Fruit fly (Drosophila melanogaster) whole organism, embryonic: ENCODE data around the gene CG43755.
A peak's percentile ranks its signal among the peaks of the same experiment; 100 is the strongest.

ENCODE experiments used
- C15 ChIP-seq: fragments of 200-800 bp; sonication (Bioruptor generic); IDR thresholded peaks from 3 replicates; pipeline ENCODE4 v1.3.6; 2022; ENCODE audit warnings: missing biosample characterization, missing genetic modification characterization
- CG10267 ChIP-seq: fragments of 200-800 bp; sonication (Bioruptor generic); optimal IDR thresholded peaks from 2 replicates; lab custom pipeline; 2018; ENCODE audit warnings: missing biosample characterization, mild to moderate bottlenecking, missing genetic modification characterization, moderate library complexity
- CG12155 ChIP-seq: fragments of 200-800 bp; sonication (Bioruptor generic); optimal IDR thresholded peaks from 3 replicates; lab custom pipeline; 2016; ENCODE audit warnings: missing biosample characterization, missing genetic modification characterization
- CG13123 ChIP-seq: fragments of 200-800 bp; sonication (Bioruptor generic); optimal IDR thresholded peaks from 2 replicates; lab custom pipeline; 2016; ENCODE audit warnings: missing biosample characterization, missing genetic modification characterization
- CG14050 ChIP-seq: fragments of 200-800 bp; sonication (Bioruptor generic); IDR thresholded peaks from 3 replicates; pipeline ENCODE4 v1.3.6; 2022; ENCODE audit warnings: missing biosample characterization, missing genetic modification characterization
- CG14441 ChIP-seq: fragments of 200-800 bp; sonication (Bioruptor generic); IDR thresholded peaks from 2 replicates; pipeline ENCODE4 v1.3.6; 2022; ENCODE audit warnings: missing biosample characterization, missing genetic modification characterization
- CG1602 ChIP-seq: fragments of 200-800 bp; sonication (Bioruptor generic); optimal IDR thresholded peaks from 3 replicates; lab custom pipeline; 2016; ENCODE audit warnings: missing biosample characterization, missing genetic modification characterization
- CG17912 ChIP-seq: fragments of 200-800 bp; sonication (Bioruptor generic); optimal IDR thresholded peaks from 2 replicates; lab custom pipeline; 2018; ENCODE audit warnings: missing biosample characterization, mild to moderate bottlenecking, missing genetic modification characterization
- CG18764 ChIP-seq: fragments of 200-800 bp; sonication (Bioruptor generic); optimal IDR thresholded peaks from 3 replicates; lab custom pipeline; 2016; ENCODE audit warnings: missing biosample characterization, missing genetic modification characterization
- CG2202 ChIP-seq: fragments of 200-800 bp; sonication (Bioruptor generic); optimal IDR thresholded peaks from 2 replicates; lab custom pipeline; 2018; ENCODE audit warnings: missing biosample characterization, mild to moderate bottlenecking, missing genetic modification characterization
- CG30020 ChIP-seq: fragments of 200-800 bp; optimal IDR thresholded peaks from 2 replicates; lab custom pipeline; 2019; ENCODE audit warnings: missing biosample characterization, mild to moderate bottlenecking, missing genetic modification characterization, moderate library complexity
- CG32767 ChIP-seq: fragments of 200-800 bp; sonication (Bioruptor generic); IDR thresholded peaks from 2 replicates; pipeline ENCODE4 v1.3.6; 2022; ENCODE audit warnings: missing biosample characterization, missing genetic modification characterization
- CG34224 ChIP-seq: fragments of 200-800 bp; sonication (Bioruptor generic); IDR thresholded peaks from 3 replicates; pipeline ENCODE4 v1.3.6; 2022; ENCODE audit warnings: missing biosample characterization, missing genetic modification characterization; ENCODE audit not compliant: partially characterized antibody
- CG5953 ChIP-seq: fragments of 200-800 bp; sonication (Bioruptor generic); IDR thresholded peaks from 2 replicates; pipeline ENCODE4 v1.3.6; 2022; ENCODE audit warnings: missing biosample characterization, missing genetic modification characterization
- CG6254 ChIP-seq: fragments of 200-800 bp; sonication (Bioruptor generic); optimal IDR thresholded peaks from 3 replicates; lab custom pipeline; 2017; ENCODE audit warnings: mild to moderate bottlenecking, missing biosample characterization, missing genetic modification reagents, missing genetic modification characterization
- CG7271 ChIP-seq: fragments of 200-800 bp; sonication (Bioruptor generic); optimal IDR thresholded peaks from 2 replicates; lab custom pipeline; 2018; ENCODE audit warnings: missing biosample characterization, mild to moderate bottlenecking, missing genetic modification characterization, moderate library complexity
- CG9817 ChIP-seq: fragments of 200-800 bp; sonication (Bioruptor generic); optimal IDR thresholded peaks from 2 replicates; lab custom pipeline; 2018; ENCODE audit warnings: missing biosample characterization, mild to moderate bottlenecking, missing genetic modification characterization, moderate library complexity
- CG9932 ChIP-seq: fragments of 200-800 bp; sonication (Bioruptor generic); IDR thresholded peaks from 2 replicates; pipeline ENCODE4 v1.3.6; 2022; ENCODE audit warnings: missing biosample characterization, missing genetic modification characterization
- D19A ChIP-seq: fragments of 200-800 bp; optimal IDR thresholded peaks from 3 replicates; lab custom pipeline; 2019; ENCODE audit warnings: missing biosample characterization, mild to moderate bottlenecking, missing genetic modification characterization, moderate library complexity
- Hr3 ChIP-seq: fragments of 200-800 bp; sonication (Bioruptor generic); optimal IDR thresholded peaks from 3 replicates; lab custom pipeline; 2016; ENCODE audit warnings: missing biosample characterization, missing genetic modification characterization
- Med ChIP-seq: fragments of 200-800 bp; sonication (Bioruptor generic); peaks from one replicate; lab custom pipeline; 2016; ENCODE audit warnings: missing biosample characterization, missing genetic modification characterization, mild to moderate bottlenecking, inconsistent platforms, moderate library complexity
- Myb ChIP-seq: fragments of 200-800 bp; sonication (Bioruptor generic); optimal IDR thresholded peaks from 2 replicates; lab custom pipeline; 2016; ENCODE audit warnings: missing biosample characterization, missing genetic modification characterization
- NC2α ChIP-seq: fragments of 200-800 bp; sonication (Bioruptor generic); optimal IDR thresholded peaks from 2 replicates; lab custom pipeline; 2016; ENCODE audit warnings: missing biosample characterization, missing genetic modification characterization
- NK7.1 ChIP-seq: fragments of 200-800 bp; sonication (Bioruptor generic); optimal IDR thresholded peaks from 3 replicates; lab custom pipeline; 2016; ENCODE audit warnings: missing biosample characterization, missing genetic modification characterization
- Spps ChIP-seq: fragments of 200-800 bp; sonication (Bioruptor generic); optimal IDR thresholded peaks from 2 replicates; lab custom pipeline; 2018; ENCODE audit warnings: missing biosample characterization, mild to moderate bottlenecking, missing genetic modification characterization
- ab ChIP-seq: fragments of 200-800 bp; sonication (Bioruptor generic); optimal IDR thresholded peaks from 2 replicates; lab custom pipeline; 2016; ENCODE audit warnings: missing biosample characterization, missing genetic modification characterization
- ash1 ChIP-seq: fragments of 200-800 bp; sonication (Bioruptor generic); optimal IDR thresholded peaks from 2 replicates; lab custom pipeline; 2018; ENCODE audit warnings: missing biosample characterization, mild to moderate bottlenecking, missing genetic modification characterization
- bigmax ChIP-seq: fragments of 200-800 bp; sonication (Bioruptor generic); optimal IDR thresholded peaks from 2 replicates; lab custom pipeline; 2018; ENCODE audit warnings: missing biosample characterization, mild to moderate bottlenecking, missing genetic modification characterization
- cg ChIP-seq: fragments of 200-800 bp; sonication (Bioruptor generic); optimal IDR thresholded peaks from 3 replicates; lab custom pipeline; 2019; ENCODE audit warnings: missing biosample characterization, mild to moderate bottlenecking, missing genetic modification characterization, moderate library complexity
- chinmo ChIP-seq: fragments of 200-800 bp; sonication (Bioruptor generic); IDR thresholded peaks from 4 replicates; pipeline ENCODE4 v1.3.6; 2022; ENCODE audit warnings: missing biosample characterization, missing genetic modification characterization; ENCODE audit not compliant: partially characterized antibody
- crol ChIP-seq: fragments of 200-800 bp; sonication (Bioruptor generic); IDR thresholded peaks from 2 replicates; pipeline ENCODE4 v1.3.6; 2022; ENCODE audit warnings: missing biosample characterization, missing genetic modification characterization
- ftz-f1 ChIP-seq: fragments of 200-800 bp; sonication (Bioruptor generic); optimal IDR thresholded peaks from 2 replicates; lab custom pipeline; 2016; ENCODE audit warnings: missing biosample characterization, missing genetic modification characterization
- grau ChIP-seq: fragments of 200-800 bp; optimal IDR thresholded peaks from 3 replicates; lab custom pipeline; 2019; ENCODE audit warnings: missing biosample characterization, mild to moderate bottlenecking, missing genetic modification characterization, moderate library complexity
- gsb-n ChIP-seq: fragments of 200-800 bp; sonication (Bioruptor generic); optimal IDR thresholded peaks from 3 replicates; lab custom pipeline; 2018; ENCODE audit warnings: missing biosample characterization, mild to moderate bottlenecking, missing genetic modification characterization
- kah ChIP-seq: fragments of 200-800 bp; sonication (Bioruptor generic); optimal IDR thresholded peaks from 2 replicates; lab custom pipeline; 2018; ENCODE audit warnings: missing biosample characterization, mild to moderate bottlenecking, missing genetic modification characterization
- lbe ChIP-seq: fragments of 200-800 bp; sonication (Bioruptor generic); optimal IDR thresholded peaks from 2 replicates; lab custom pipeline; 2016; ENCODE audit warnings: missing biosample characterization, mild to moderate bottlenecking, missing genetic modification characterization
- lmd ChIP-seq: fragments of 200-800 bp; sonication (Bioruptor generic); IDR thresholded peaks from 2 replicates; pipeline ENCODE4 v1.3.6; 2022; ENCODE audit warnings: missing biosample characterization, missing genetic modification characterization
- lov ChIP-seq, 2 experiments: fragments of 200-800 bp in 1 of 2; fragments of >200 bp in 1 of 2; sonication (Bioruptor generic) in 1 of 2; IDR thresholded peaks in 1 of 2; optimal IDR thresholded peaks in 1 of 2; 2 replicates in 1 of 2; 3 replicates in 1 of 2; pipeline versions ENCODE4 v1.3.6 to Lab custom; 2017 to 2022; ENCODE audit warnings: missing biosample characterization in 1 of 2, missing genetic modification characterization in 1 of 2
- luna ChIP-seq: fragments of 200-800 bp; sonication (Bioruptor generic); optimal IDR thresholded peaks from 2 replicates; lab custom pipeline; 2016; ENCODE audit warnings: missing biosample characterization, missing genetic modification characterization
- nom ChIP-seq: fragments of 200-800 bp; sonication (Bioruptor generic); optimal IDR thresholded peaks from 2 replicates; lab custom pipeline; 2017; ENCODE audit warnings: missing biosample characterization, missing genetic modification characterization, mild to moderate bottlenecking, moderate library complexity, missing genetic modification reagents
- oc ChIP-seq: fragments of 200-800 bp; sonication (Bioruptor generic); optimal IDR thresholded peaks from 2 replicates; lab custom pipeline; 2018; ENCODE audit warnings: missing biosample characterization, mild to moderate bottlenecking, missing genetic modification characterization, moderate library complexity
- pnt ChIP-seq: fragments of 200-800 bp; sonication (Bioruptor generic); optimal IDR thresholded peaks from 3 replicates; lab custom pipeline; 2016; ENCODE audit warnings: missing biosample characterization, missing genetic modification characterization
- pum ChIP-seq: fragments of 200-800 bp; sonication (Bioruptor generic); optimal IDR thresholded peaks from 2 replicates; lab custom pipeline; 2016; ENCODE audit warnings: missing biosample characterization, missing genetic modification characterization
- sens ChIP-seq: fragments of 200-800 bp; sonication (Bioruptor generic); peaks from one replicate; lab custom pipeline; 2016; ENCODE audit warnings: missing biosample characterization, missing genetic modification characterization
- trh ChIP-seq: fragments of 200-800 bp; sonication (Bioruptor generic); optimal IDR thresholded peaks from 2 replicates; lab custom pipeline; 2016; ENCODE audit warnings: missing biosample characterization, missing genetic modification characterization
- unpg ChIP-seq: fragments of 200-800 bp; sonication (Bioruptor generic); optimal IDR thresholded peaks from 3 replicates; lab custom pipeline; 2018; ENCODE audit warnings: missing biosample characterization, mild to moderate bottlenecking, missing genetic modification characterization, moderate library complexity
- wek ChIP-seq: fragments of 200-800 bp; sonication (Bioruptor generic); optimal IDR thresholded peaks from 3 replicates; lab custom pipeline; 2018; ENCODE audit warnings: missing biosample characterization, mild to moderate bottlenecking, missing genetic modification characterization, moderate library complexity
- zen ChIP-seq: fragments of 200-800 bp; sonication (Bioruptor generic); optimal IDR thresholded peaks from 3 replicates; lab custom pipeline; 2018; ENCODE audit warnings: missing biosample characterization, mild to moderate bottlenecking, missing genetic modification characterization, moderate library complexity

The CG43755 gene

DNA sequence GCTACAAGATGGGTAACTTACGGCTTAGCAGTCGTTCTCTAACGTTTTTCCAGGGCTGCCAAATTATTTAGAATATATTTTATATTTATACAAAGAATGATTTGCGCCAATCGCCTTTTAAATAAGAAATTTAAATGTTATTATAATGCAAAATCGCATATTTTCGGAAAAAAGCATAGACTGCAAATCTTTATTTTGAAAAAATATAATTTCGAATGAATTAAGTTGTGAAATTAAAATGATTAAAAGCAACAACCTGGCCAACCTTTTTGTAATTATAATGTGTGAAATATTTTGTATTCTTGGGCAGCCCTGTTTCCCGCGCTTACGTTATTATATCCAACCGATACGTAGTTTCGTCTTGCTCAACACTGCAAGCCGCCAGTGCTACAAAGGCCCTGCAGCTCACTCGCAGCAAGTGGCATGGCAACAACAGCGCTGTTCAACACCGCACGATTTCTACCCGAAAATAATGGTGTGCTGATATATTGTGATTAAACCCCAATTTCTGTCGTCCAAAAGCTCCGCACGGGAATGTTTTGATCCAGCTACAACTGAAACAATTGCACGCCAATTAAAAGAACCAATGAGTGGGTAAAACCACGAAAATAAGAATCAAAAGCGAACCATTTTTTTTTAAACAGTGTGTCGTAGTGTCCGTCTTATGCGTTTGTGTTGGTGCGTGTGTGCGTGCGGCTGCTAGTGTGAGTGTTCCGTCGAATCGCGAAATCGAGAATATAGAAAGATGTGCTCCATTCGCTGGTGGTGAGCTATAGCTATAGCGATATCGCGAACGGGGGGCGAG is 31.9 kb downstream of the CG43755 start, which contains the start of gene Pi3K21B (continued):
- TF ChIP-seq CG32767: peak; percentile 72; the same call in 1 of the 2 replicates
- TF ChIP-seq CG9932 (GFP tag; lab: Robert Waterston, UW): peak; percentile 97
- peak; percentile 82 for TF ChIP-seq gsb-n (tag; lab: Kevin White, UChicago)
- TF ChIP-seq zen (tag; lab: Kevin White, UChicago): peak; percentile 91
- peak; percentile 96 for TF ChIP-seq sens (GFP tag; lab: Kevin White, UChicago)
- peak; percentile 90 for TF ChIP-seq CG1602 (GFP tag; lab: Kevin White, UChicago)
- TF ChIP-seq NK7.1 (GFP tag; lab: Kevin White, UChicago): peak; percentile 59
- TF ChIP-seq nom: peak; percentile 59
- peak; percentile 80 for TF ChIP-seq CG13123 (GFP tag; lab: Kevin White, UChicago)
- TF ChIP-seq CG17912 (GFP tag; lab: Kevin White, UChicago): peak; percentile 78
- peak; percentile 62 for TF ChIP-seq CG2202 (tag; lab: Kevin White, UChicago)
- peak; percentile 82 for TF ChIP-seq luna (GFP tag; lab: Kevin White, UChicago)
- peak; percentile 64 for TF ChIP-seq CG14050 (GFP tag; lab: Robert Waterston, UW)
- TF ChIP-seq CG18764: peak; percentile 81
- TF ChIP-seq chinmo: 0 out of 4 replicates have a peak, but pooled peaks have one; percentile 70
- peak; percentile 77 for TF ChIP-seq CG6254 (GFP tag; lab: Kevin White, UChicago)
- peak; percentile 99 for TF ChIP-seq Med (GFP tag; lab: Kevin White, UChicago)
- TF ChIP-seq lbe (GFP tag; lab: Kevin White, UChicago): peak; percentile 83
- TF ChIP-seq CG14441 (GFP tag; lab: Robert Waterston, UW): peak; percentile 80
- peak; percentile 92 for TF ChIP-seq CG12155
- peak; percentile 33 for TF ChIP-seq ftz-f1 (GFP tag; lab: Kevin White, UChicago)
- peak; percentile 98 for TF ChIP-seq cg (GFP tag; lab: Kevin White, UChicago)
- TF ChIP-seq pnt (GFP tag; lab: Kevin White, UChicago): peak; percentile 79
- TF ChIP-seq Spps (tag; lab: Kevin White, UChicago): peak; percentile 58
- TF ChIP-seq NC2α (GFP tag; lab: Kevin White, UChicago): peak; percentile 75
- peak; percentile 98 for TF ChIP-seq CG10267 (tag; lab: Kevin White, UChicago)
- peak; percentile 57 for TF ChIP-seq wek
- no peak for TF ChIP-seq lov (optimal IDR thresholded peaks at IDR 0.05; lab: Kevin White, UChicago)
- TF ChIP-seq lov (GFP tag; IDR thresholded peaks at IDR 0.05; lab: Robert Waterston, UW): 0 out of 3 replicates have a peak, but pooled peaks have one; percentile 4
- TF ChIP-seq Myb: peak; percentile 75
- TF ChIP-seq CG30020 (tag; lab: Kevin White, UChicago): peak; percentile 75
- peak; percentile 78 for TF ChIP-seq D19A (tag; lab: Kevin White, UChicago)
- peak; percentile 88 for TF ChIP-seq unpg (GFP tag; lab: Kevin White, UChicago)
- TF ChIP-seq lmd: peak; percentile 90
- no peak for TF ChIP-seq crol
- TF ChIP-seq CG34224: peak; percentile 48; the same call in 1 of the 3 replicates
- TF ChIP-seq Hr3: peak; percentile 93
- peak; percentile 21 for TF ChIP-seq CG7271 (tag; lab: Kevin White, UChicago)
- TF ChIP-seq C15: peak; percentile 46; the same call in 1 of the 3 replicates
- TF ChIP-seq bigmax (GFP tag; lab: Kevin White, UChicago): peak; percentile 4
- peak; percentile 93 for TF ChIP-seq pum (GFP tag; lab: Kevin White, UChicago)
- peak; percentile 86 for TF ChIP-seq ab (GFP tag; lab: Kevin White, UChicago)
- peak; percentile 69 for TF ChIP-seq ash1
- peak; percentile 82 for TF ChIP-seq CG5953 (GFP tag; lab: Robert Waterston, UW)
- peak; percentile 89 for TF ChIP-seq kah (GFP tag; lab: Kevin White, UChicago)
- peak; percentile 93 for TF ChIP-seq CG9817
- TF ChIP-seq oc (tag; lab: Kevin White, UChicago): no peak
- TF ChIP-seq grau (tag; lab: Kevin White, UChicago): peak; percentile 90
- peak; percentile 78 for TF ChIP-seq trh
